Worm (Caenorhabditis elegans) whole organism, young adult: ENCODE results near the gene C54C6.7.

Experiments used
- let-607 ChIP-seq, 2 experiments: fragments of 200-800 bp in 1 of 2; sonication (Bioruptor generic) in 1 of 2; sonication (generic microtip) in 1 of 2; optimal IDR thresholded peaks; 2 replicates each; lab custom pipeline; 2016 to 2018; ENCODE audit warnings: mild to moderate bottlenecking in 2 of 2, missing compliant biosample characterization in 2 of 2, missing genetic modification characterization in 2 of 2, moderate library complexity in 2 of 2, missing genotype in 1 of 2
- nfya-1 ChIP-seq: sonication (generic microtip); optimal IDR thresholded peaks from 2 replicates; lab custom pipeline; 2017; ENCODE audit warnings: antibody characterized with exemption, missing compliant biosample characterization, missing genetic modification characterization, borderline replicate concordance; ENCODE audit not compliant: insufficient read depth
- snpc-4 ChIP-seq, 5 experiments: fragments of 150-350 bp in 1 of 5; sonication (generic microtip) in 4 of 5; optimal IDR thresholded peaks; 2 replicates each; lab custom pipeline; 2014 to 2018; ENCODE audit warnings: missing genetic modification characterization in 5 of 5, missing biosample characterization in 3 of 5, antibody characterized with exemption in 2 of 5, mild to moderate bottlenecking in 2 of 5, missing compliant biosample characterization in 2 of 5, missing genotype in 2 of 5, moderate library complexity in 2 of 5, missing genetic modification reagents in 1 of 5

DNA sequence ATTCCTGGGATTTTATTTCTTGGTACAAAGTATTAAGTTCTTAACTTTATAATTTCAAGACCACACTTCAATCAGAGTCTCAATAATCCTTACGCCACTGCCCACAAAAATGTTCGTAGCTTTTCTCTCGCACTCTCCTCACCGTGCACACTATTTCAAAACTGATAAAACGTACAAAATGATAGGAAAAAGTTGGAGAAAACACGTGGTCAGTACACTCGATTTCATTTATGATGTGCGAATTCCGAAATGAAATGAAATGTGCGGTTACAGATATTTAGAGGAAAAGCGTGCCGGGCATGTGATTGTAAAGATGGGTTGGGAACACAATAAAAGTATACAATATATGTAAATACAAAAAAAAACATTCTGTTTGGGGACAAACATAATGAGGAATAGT lies 25.8 kb downstream of the C54C6.7 start:
- TF ChIP-seq let-607 (tag; optimal IDR thresholded peaks at IDR 0.05; lab: Kevin White, UChicago) (peak; percentile 70 to 76), nfya-1 (tag; lab: Kevin White, UChicago) (no peak), snpc-4 (GFP tag; optimal IDR thresholded peaks at IDR 0.05; lab: Kevin White, UChicago) (no peak), snpc-4 (tag; optimal IDR thresholded peaks at IDR 0.05; lab: Kevin White, UChicago) (no peak)
